Worm (Caenorhabditis elegans) whole organism, young adult: ENCODE measurements around the gene F36F12.3.

ENCODE experiments used
- B0019.2 ChIP-seq: fragments of 200-800 bp; sonication (Bioruptor generic); conservative IDR thresholded peaks from 2 replicates; pipeline ENCODE4 v1.3.6; 2022; ENCODE audit warnings: missing genetic modification reagents, missing genetic modification characterization, missing compliant biosample characterization
- B0336.3 ChIP-seq: fragments of 200-800 bp; sonication (Bioruptor generic); IDR thresholded peaks from 2 replicates; pipeline ENCODE4 v1.3.6; 2022; ENCODE audit warnings: missing genetic modification characterization, missing compliant biosample characterization
- C06A6.2 ChIP-seq: fragments of 200-800 bp; sonication (Bioruptor generic); conservative IDR thresholded peaks from 2 replicates; pipeline ENCODE4 v1.3.6; 2022; ENCODE audit warnings: missing genetic modification characterization, missing compliant biosample characterization
- C17E4.6 ChIP-seq: fragments of 200-800 bp; sonication (Bioruptor generic); IDR thresholded peaks from 2 replicates; pipeline ENCODE4 v1.3.6; 2022; ENCODE audit warnings: missing genetic modification reagents, missing genetic modification characterization, missing compliant biosample characterization
- F23B12.7 ChIP-seq: sonication (generic microtip); optimal IDR thresholded peaks from 2 replicates; lab custom pipeline; 2017; ENCODE audit warnings: missing genetic modification characterization, mild to moderate bottlenecking, missing compliant biosample characterization, antibody characterized with exemption, moderate library complexity; ENCODE audit not compliant: insufficient read depth
- F39B2.1 ChIP-seq: fragments of 200-800 bp; sonication (Bioruptor generic); IDR thresholded peaks from 2 replicates; pipeline ENCODE4 v1.3.6; 2022; ENCODE audit warnings: missing genetic modification reagents, missing genetic modification characterization, missing compliant biosample characterization
- F55B11.4 ChIP-seq: sonication (generic microtip); optimal IDR thresholded peaks from 2 replicates; lab custom pipeline; 2016; ENCODE audit warnings: missing compliant biosample characterization, missing genetic modification characterization, borderline replicate concordance; ENCODE audit not compliant: insufficient read depth
- K12H6.12 ChIP-seq: fragments of 200-800 bp; sonication (Bioruptor generic); optimal IDR thresholded peaks from 2 replicates; lab custom pipeline; 2018; ENCODE audit warnings: mild to moderate bottlenecking, missing genetic modification characterization, missing compliant biosample characterization
- T07F8.4 ChIP-seq: sonication (generic microtip); optimal IDR thresholded peaks from 2 replicates; lab custom pipeline; 2016; ENCODE audit warnings: mild to moderate bottlenecking, missing genetic modification characterization, moderate library complexity, missing compliant biosample characterization
- Y67H2A.10 ChIP-seq: fragments of 200-800 bp; sonication (Bioruptor generic); conservative IDR thresholded peaks from 2 replicates; pipeline ENCODE4 v1.3.6; 2022; ENCODE audit warnings: missing genetic modification reagents, missing genetic modification characterization, missing compliant biosample characterization
- Y79H2A.3 ChIP-seq: fragments of 200-800 bp; sonication (Bioruptor generic); conservative IDR thresholded peaks from 2 replicates; pipeline ENCODE4 v1.3.6; 2022; ENCODE audit warnings: missing genetic modification reagents, missing genetic modification characterization, missing compliant biosample characterization
- Y95B8A.8 ChIP-seq: fragments of 200-800 bp; sonication (Bioruptor generic); IDR thresholded peaks from 2 replicates; pipeline ENCODE4 v1.3.6; 2022; ENCODE audit warnings: missing genetic modification reagents, missing genetic modification characterization, missing compliant biosample characterization
- ama-1 ChIP-seq, 3 experiments: fragments of 150-350 bp in 1 of 3; sonication (generic microtip) in 2 of 3; optimal IDR thresholded peaks; 2 replicates each; lab custom pipeline; 2014 to 2018; ENCODE audit warnings: missing biosample characterization in 2 of 3, missing genetic modification characterization in 2 of 3, missing genetic modification reagents in 2 of 3
- atf-7 ChIP-seq: sonication (generic microtip); optimal IDR thresholded peaks from 2 replicates; lab custom pipeline; 2017; ENCODE audit warnings: mild to moderate bottlenecking, missing genetic modification characterization, missing compliant biosample characterization
- athp-1 ChIP-seq: sonication (generic microtip); optimal IDR thresholded peaks from 2 replicates; lab custom pipeline; 2017; ENCODE audit warnings: mild to moderate bottlenecking, missing genetic modification characterization, missing compliant biosample characterization
- cebp-1 ChIP-seq, 2 experiments: fragments of 200-800 bp in 1 of 2; sonication (Bioruptor generic) in 1 of 2; sonication (generic microtip) in 1 of 2; IDR thresholded peaks in 1 of 2; optimal IDR thresholded peaks in 1 of 2; 2 replicates each; pipeline versions ENCODE4 v1.3.6 to Lab custom; 2017 to 2022; ENCODE audit warnings: missing compliant biosample characterization in 2 of 2, missing genetic modification characterization in 2 of 2, mild to moderate bottlenecking in 1 of 2, missing genetic modification reagents in 1 of 2, moderate library complexity in 1 of 2
- cebp-2 ChIP-seq: fragments of 200-800 bp; sonication (Bioruptor generic); IDR thresholded peaks from 2 replicates; pipeline ENCODE4 v1.3.6; 2022; ENCODE audit warnings: missing genetic modification characterization, missing compliant biosample characterization
- ceh-40 ChIP-seq: fragments of 200-800 bp; sonication (Bioruptor generic); IDR thresholded peaks from 2 replicates; pipeline ENCODE4 v1.3.6; 2022; ENCODE audit warnings: missing genetic modification characterization, missing compliant biosample characterization
- dox-1 ChIP-seq: fragments of 200-800 bp; sonication (Bioruptor generic); IDR thresholded peaks from 2 replicates; pipeline ENCODE4 v1.3.6; 2022; ENCODE audit warnings: missing genetic modification reagents, missing genetic modification characterization, missing compliant biosample characterization
- egrh-3 ChIP-seq: fragments of 200-800 bp; sonication (Bioruptor generic); IDR thresholded peaks from 2 replicates; pipeline ENCODE4 v1.3.6; 2022; ENCODE audit warnings: missing genetic modification reagents, missing genetic modification characterization, missing compliant biosample characterization
- hmg-1.2 ChIP-seq: fragments of 200-800 bp; sonication (Bioruptor generic); IDR thresholded peaks from 2 replicates; pipeline ENCODE4 v1.3.6; 2022; ENCODE audit warnings: missing genetic modification reagents, missing genetic modification characterization, missing compliant biosample characterization
- hsf-1 ChIP-seq: fragments of 200-800 bp; sonication (Bioruptor generic); IDR thresholded peaks from 2 replicates; pipeline ENCODE4 v1.3.6; 2022; ENCODE audit warnings: missing genetic modification reagents, missing genetic modification characterization, missing compliant biosample characterization
- let-607 ChIP-seq, 2 experiments: fragments of 200-800 bp in 1 of 2; sonication (Bioruptor generic) in 1 of 2; sonication (generic microtip) in 1 of 2; optimal IDR thresholded peaks; 2 replicates each; lab custom pipeline; 2016 to 2018; ENCODE audit warnings: mild to moderate bottlenecking in 2 of 2, missing compliant biosample characterization in 2 of 2, missing genetic modification characterization in 2 of 2, moderate library complexity in 2 of 2, missing genotype in 1 of 2
- lin-26 ChIP-seq: fragments of 200-800 bp; sonication (Bioruptor generic); IDR thresholded peaks from 2 replicates; pipeline ENCODE4 v1.3.6; 2022; ENCODE audit warnings: missing genetic modification reagents, missing genetic modification characterization, missing compliant biosample characterization
- lin-35 ChIP-seq, 3 experiments: fragments of 150-350 bp in 2 of 3; sonication (generic microtip) in 1 of 3; optimal IDR thresholded peaks; 2 replicates each; lab custom pipeline; 2014 to 2018; ENCODE audit warnings: missing biosample characterization in 3 of 3, missing genetic modification characterization in 3 of 3, missing genetic modification reagents in 3 of 3
- lin-40 ChIP-seq: sonication (generic microtip); optimal IDR thresholded peaks from 2 replicates; lab custom pipeline; 2016; ENCODE audit warnings: missing genetic modification characterization, mild to moderate bottlenecking, missing compliant biosample characterization, missing genotype, missing genetic modification reagents
- lin-54 ChIP-seq: fragments of 200-800 bp; sonication (Bioruptor generic); optimal IDR thresholded peaks from 2 replicates; lab custom pipeline; 2018; ENCODE audit warnings: mild to moderate bottlenecking, missing genetic modification characterization, missing compliant biosample characterization
- madf-10 ChIP-seq: sonication (generic microtip); optimal IDR thresholded peaks from 2 replicates; lab custom pipeline; 2016; ENCODE audit warnings: mild to moderate bottlenecking, missing genetic modification characterization, missing compliant biosample characterization
- madf-6 ChIP-seq: fragments of 200-800 bp; sonication (Bioruptor generic); IDR thresholded peaks from 2 replicates; pipeline ENCODE4 v1.3.6; 2022; ENCODE audit warnings: missing genetic modification reagents, missing genetic modification characterization, missing compliant biosample characterization
- mxl-1 ChIP-seq: sonication (generic microtip); optimal IDR thresholded peaks from 2 replicates; lab custom pipeline; 2016; ENCODE audit warnings: missing genetic modification characterization, missing compliant biosample characterization
- nfya-2 ChIP-seq: fragments of 200-800 bp; sonication (Bioruptor generic); IDR thresholded peaks from 2 replicates; pipeline ENCODE4 v1.3.6; 2022; ENCODE audit warnings: missing genetic modification reagents, missing genetic modification characterization, missing compliant biosample characterization
- nfyb-1 ChIP-seq: fragments of 200-800 bp; sonication (Bioruptor generic); IDR thresholded peaks from 2 replicates; pipeline ENCODE4 v1.3.6; 2022; ENCODE audit warnings: missing genetic modification reagents, missing genetic modification characterization, missing compliant biosample characterization
- nhr-27 ChIP-seq: fragments of 200-800 bp; sonication (Bioruptor generic); optimal IDR thresholded peaks from 2 replicates; lab custom pipeline; 2018; ENCODE audit warnings: mild to moderate bottlenecking, missing genetic modification characterization, moderate library complexity, missing compliant biosample characterization
- pha-4 ChIP-seq: fragments of 150-350 bp; sonication (generic microtip); optimal IDR thresholded peaks from 2 replicates; lab custom pipeline; 2014; ENCODE audit warnings: missing biosample characterization, missing genetic modification reagents, missing genetic modification characterization
- rec-8 ChIP-seq, 2 experiments: sonication (generic microtip); optimal IDR thresholded peaks; 2 replicates each; lab custom pipeline; 2016; ENCODE audit warnings: mild to moderate bottlenecking in 2 of 2, missing genetic modification characterization in 2 of 2, missing genetic modification reagents in 2 of 2, missing genotype in 2 of 2, missing biosample characterization in 1 of 2, missing compliant biosample characterization in 1 of 2, moderate library complexity in 1 of 2
- sdz-38 ChIP-seq: sonication (generic microtip); optimal IDR thresholded peaks from 2 replicates; lab custom pipeline; 2016; ENCODE audit warnings: missing genotype, missing genetic modification characterization, missing compliant biosample characterization
- snpc-1.1 ChIP-seq: sonication (generic microtip); optimal IDR thresholded peaks from 2 replicates; lab custom pipeline; 2017; ENCODE audit warnings: missing genetic modification characterization, mild to moderate bottlenecking, missing compliant biosample characterization, antibody characterized with exemption, moderate library complexity, missing genotype, missing genetic modification reagents; ENCODE audit not compliant: insufficient read depth
- snpc-4 ChIP-seq, 5 experiments: fragments of 150-350 bp in 1 of 5; sonication (generic microtip) in 4 of 5; optimal IDR thresholded peaks; 2 replicates each; lab custom pipeline; 2014 to 2018; ENCODE audit warnings: missing genetic modification characterization in 5 of 5, missing biosample characterization in 3 of 5, antibody characterized with exemption in 2 of 5, mild to moderate bottlenecking in 2 of 5, missing compliant biosample characterization in 2 of 5, missing genotype in 2 of 5, moderate library complexity in 2 of 5, missing genetic modification reagents in 1 of 5
- tbp1 ChIP-seq: fragments of 200-800 bp; sonication (Bioruptor generic); optimal IDR thresholded peaks from 2 replicates; lab custom pipeline; 2018; ENCODE audit warnings: mild to moderate bottlenecking, missing genetic modification characterization, missing compliant biosample characterization
- tbx-9 ChIP-seq: sonication (generic microtip); optimal IDR thresholded peaks from 2 replicates; lab custom pipeline; 2016; ENCODE audit warnings: borderline replicate concordance, missing genetic modification characterization, inconsistent platforms, missing compliant biosample characterization
- tlf-1 ChIP-seq: fragments of 200-800 bp; sonication (Bioruptor generic); optimal IDR thresholded peaks from 2 replicates; lab custom pipeline; 2018; ENCODE audit warnings: mild to moderate bottlenecking, missing genetic modification characterization, missing compliant biosample characterization
- zim-3 ChIP-seq: sonication (generic microtip); optimal IDR thresholded peaks from 2 replicates; lab custom pipeline; 2017; ENCODE audit warnings: mild to moderate bottlenecking, missing genetic modification characterization, moderate library complexity, missing compliant biosample characterization
- ztf-22 ChIP-seq: fragments of 200-800 bp; sonication (Bioruptor generic); optimal IDR thresholded peaks from 2 replicates; lab custom pipeline; 2018; ENCODE audit warnings: mild to moderate bottlenecking, missing genetic modification characterization, moderate library complexity, missing compliant biosample characterization

F36F12.3 gene

DNA sequence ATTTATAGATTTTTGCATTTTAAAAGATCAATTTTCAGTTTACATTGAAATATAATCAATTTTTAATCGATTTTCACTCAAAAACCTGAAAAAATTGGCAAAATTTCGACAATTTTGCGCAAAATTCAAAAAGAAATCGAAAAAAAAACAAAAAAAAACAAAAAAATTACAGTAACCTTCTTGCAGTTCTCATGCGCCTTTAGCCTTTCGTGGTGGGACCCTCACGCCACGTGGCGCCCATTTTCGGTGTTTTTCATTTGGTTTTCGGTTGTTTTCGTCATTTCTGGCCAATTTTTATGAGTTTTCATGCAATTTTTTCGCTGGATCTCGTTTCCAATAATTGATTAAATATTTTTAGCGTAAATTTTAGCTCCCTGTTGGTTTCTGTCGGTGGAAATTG, 18.2 kb upstream of the F36F12.3 start (continued):
- TF ChIP-seq ztf-22 (GFP tag; lab: Kevin White, UChicago) (no peak), Y67H2A.10 (GFP tag; lab: Robert Waterston, UW) (0 out of 2 replicates have a peak, but pooled peaks have one; percentile 30), nfya-2 (no peak), C17E4.6 (GFP tag; lab: Robert Waterston, UW) (peak; percentile 68; the same call in 1 of the 2 replicates)

DNA sequence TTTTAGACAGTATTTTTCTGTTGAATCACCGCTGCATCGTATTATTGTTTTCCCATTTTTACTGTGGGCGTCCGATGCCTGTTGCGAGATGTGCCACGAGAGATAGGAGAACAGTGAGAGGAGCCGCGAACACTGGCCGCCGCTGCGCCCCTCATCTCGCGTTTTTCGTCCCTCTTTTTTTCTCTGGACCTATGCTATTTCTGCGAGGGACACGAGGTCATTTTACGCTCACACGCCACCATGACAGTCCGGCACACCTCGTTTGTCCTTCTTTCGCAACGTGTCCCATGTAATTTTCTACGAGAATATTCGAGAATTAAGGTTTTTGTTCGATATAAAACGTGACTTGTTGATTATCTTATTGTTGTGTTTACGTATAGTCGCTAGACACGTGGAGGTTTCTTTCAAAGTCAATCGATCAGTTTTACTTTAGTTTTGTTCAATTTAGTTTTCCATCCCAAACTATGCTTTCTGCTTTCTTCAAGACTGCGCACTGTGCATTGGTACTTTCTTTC, 17.6 kb upstream of the F36F12.3 start, which contains the start of gene lbp-9:
Gene lbp-9 (plus strand): TSS at position 465 of the 515 bp plus-strand sequence.
- no peak for TF ChIP-seq F39B2.1 (GFP tag; lab: Robert Waterston, UW)
- peak; percentile 67 for TF ChIP-seq cebp-1 (GFP tag; IDR thresholded peaks at IDR 0.05; lab: Robert Waterston, UW)
- peak; percentile 96 for TF ChIP-seq cebp-1 (tag; optimal IDR thresholded peaks at IDR 0.05; lab: Kevin White, UChicago)
- peak; percentile 51 for TF ChIP-seq lin-54 (GFP tag; lab: Kevin White, UChicago)
- peak; percentile 77 for TF ChIP-seq hsf-1 (GFP tag; lab: Robert Waterston, UW)
- TF ChIP-seq dox-1: peak; percentile 67; the same call in 1 of the 2 replicates
- TF ChIP-seq B0019.2: no peak
- TF ChIP-seq Y95B8A.8 (GFP tag; lab: Robert Waterston, UW): peak; percentile 42; the same call in 1 of the 2 replicates
- TF ChIP-seq mxl-1 (tag; lab: Kevin White, UChicago): no peak
- peak; percentile 60 for TF ChIP-seq T07F8.4
- TF ChIP-seq F55B11.4 (tag; lab: Kevin White, UChicago): no peak
- peak; percentile 80 for TF ChIP-seq ceh-40 (GFP tag; lab: Robert Waterston, UW)
- TF ChIP-seq cebp-2 (GFP tag; lab: Robert Waterston, UW): no peak
- peak; percentile 76; the same call in 1 of the 2 replicates for TF ChIP-seq hmg-1.2 (GFP tag; lab: Robert Waterston, UW)
- no peak for TF ChIP-seq sdz-38
- peak; percentile 2 for TF ChIP-seq lin-40 (tag; lab: Kevin White, UChicago)
- no peak for TF ChIP-seq rec-8 (tag; optimal IDR thresholded peaks at IDR 0.05; lab: Kevin White, UChicago)
- 0 out of 2 replicates have a peak, but pooled peaks have one; percentile 46 for TF ChIP-seq nfyb-1 (GFP tag; lab: Robert Waterston, UW)
- peak; percentile 34 for TF ChIP-seq ama-1 (optimal IDR thresholded peaks at IDR 0.05; lab: Kevin White, UChicago)
- TF ChIP-seq ama-1 (GFP tag; optimal IDR thresholded peaks at IDR 0.05; lab: Kevin White, UChicago): no peak
- no peak for TF ChIP-seq nhr-27
- peak; percentile 71; the same call in 1 of the 2 replicates for TF ChIP-seq Y79H2A.3 (GFP tag; lab: Robert Waterston, UW)
- TF ChIP-seq snpc-1.1: no peak
- TF ChIP-seq B0336.3: peak; percentile 38; the same call in 1 of the 2 replicates
- peak; percentile 34 for TF ChIP-seq madf-10 (tag; lab: Kevin White, UChicago)
- no peak for TF ChIP-seq lin-35 (GFP tag; optimal IDR thresholded peaks at IDR 0.05; lab: Kevin White, UChicago)
- no peak for TF ChIP-seq snpc-4 (GFP tag; optimal IDR thresholded peaks at IDR 0.05; lab: Kevin White, UChicago)
- peak in 1 of 4 experiments; percentile 12 for TF ChIP-seq snpc-4 (tag; optimal IDR thresholded peaks at IDR 0.05; lab: Kevin White, UChicago)
- TF ChIP-seq let-607 (tag; optimal IDR thresholded peaks at IDR 0.05; lab: Kevin White, UChicago): peak in 1 of 2 experiments; percentile 30
- TF ChIP-seq C06A6.2 (GFP tag; lab: Robert Waterston, UW): 0 out of 2 replicates have a peak, but pooled peaks have one; percentile 34
- no peak for TF ChIP-seq madf-6
- peak; percentile 41 for TF ChIP-seq egrh-3 (GFP tag; lab: Robert Waterston, UW)
- peak; percentile 71; the same call in 1 of the 2 replicates for TF ChIP-seq lin-26 (GFP tag; lab: Robert Waterston, UW)
- TF ChIP-seq F23B12.7: no peak
- TF ChIP-seq tbp1 (GFP tag; lab: Kevin White, UChicago): peak; percentile 40
- TF ChIP-seq athp-1 (tag; lab: Kevin White, UChicago): peak; percentile 0
- no peak for TF ChIP-seq tbx-9 (tag; lab: Kevin White, UChicago)
- peak; percentile 61 for TF ChIP-seq K12H6.12
- TF ChIP-seq pha-4 (tag; lab: Kevin White, UChicago): no peak
- no peak for TF ChIP-seq tlf-1
- no peak for TF ChIP-seq atf-7
- peak; percentile 33 for TF ChIP-seq zim-3 (tag; lab: Kevin White, UChicago)
